Worm (Caenorhabditis elegans): ENCODE data around the gene vang-1.
A peak's percentile ranks its signal among the peaks of the same experiment; 100 is the strongest.

The vang-1 gene

DNA sequence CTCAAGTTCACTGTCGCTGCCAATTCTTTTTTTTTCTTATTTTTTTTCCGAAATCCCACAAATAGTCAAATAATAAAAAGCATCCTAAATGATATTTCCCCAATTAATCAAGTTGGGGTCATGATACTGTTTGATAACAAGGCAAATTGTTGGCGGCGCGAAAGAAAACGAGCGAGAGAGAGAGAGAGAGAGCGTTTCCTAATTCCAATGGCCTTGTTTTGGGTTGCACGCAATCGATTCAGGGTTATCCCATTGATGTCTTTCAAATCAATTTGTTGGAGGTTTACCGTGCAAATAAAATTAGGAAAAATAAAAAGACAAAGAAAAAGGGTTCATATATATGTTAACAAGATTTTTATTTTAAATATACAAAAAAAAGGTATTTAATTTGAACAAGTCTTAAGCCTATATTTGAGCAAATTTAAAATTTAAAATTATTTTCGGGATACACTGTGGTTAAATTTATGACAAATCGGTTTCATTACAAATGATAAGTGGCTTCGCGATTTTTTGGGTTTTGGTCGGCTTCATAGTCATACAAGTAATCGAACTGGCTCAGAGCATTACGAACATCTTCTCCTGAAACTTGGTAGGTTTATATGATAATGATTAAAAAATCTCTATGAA, 20.0 kb upstream of the vang-1 start:
- no peak for TF ChIP-seq nfya-1 (tag; optimal IDR thresholded peaks at IDR 0.05)
- no peak for TF ChIP-seq ama-1 (optimal IDR thresholded peaks at IDR 0.05)
- no peak for TF ChIP-seq pat-9 (tag; optimal IDR thresholded peaks at IDR 0.05)
- TF ChIP-seq ceh-14 (tag; optimal IDR thresholded peaks at IDR 0.05): no peak
- no peak for TF ChIP-seq ttx-3 (tag; optimal IDR thresholded peaks at IDR 0.05)
- no peak for TF ChIP-seq sox-4 (tag; optimal IDR thresholded peaks at IDR 0.05)
- no peak for TF ChIP-seq hlh-6 (tag; optimal IDR thresholded peaks at IDR 0.05)
- TF ChIP-seq pha-4 (tag; optimal IDR thresholded peaks at IDR 0.05): no peak
- TF ChIP-seq ceh-9 (tag; optimal IDR thresholded peaks at IDR 0.05): no peak
- TF ChIP-seq syd-9 (tag; optimal IDR thresholded peaks at IDR 0.05): no peak
- no peak for TF ChIP-seq pag-3 (tag; optimal IDR thresholded peaks at IDR 0.05; ENCODE audit: borderline replicate concordance)
- no peak for TF ChIP-seq ceh-24 (tag; optimal IDR thresholded peaks at IDR 0.05)
- TF ChIP-seq unc-86 (tag; optimal IDR thresholded peaks at IDR 0.05): no peak
- TF ChIP-seq unc-3 (GFP tag; conservative IDR thresholded peaks at IDR 0.05): no peak
- no peak for TF ChIP-seq unc-3 (tag; optimal IDR thresholded peaks at IDR 0.05)
- TF ChIP-seq fax-1 (tag; optimal IDR thresholded peaks at IDR 0.05): no peak
- no peak for TF ChIP-seq zip-5 (tag; optimal IDR thresholded peaks at IDR 0.05)

DNA sequence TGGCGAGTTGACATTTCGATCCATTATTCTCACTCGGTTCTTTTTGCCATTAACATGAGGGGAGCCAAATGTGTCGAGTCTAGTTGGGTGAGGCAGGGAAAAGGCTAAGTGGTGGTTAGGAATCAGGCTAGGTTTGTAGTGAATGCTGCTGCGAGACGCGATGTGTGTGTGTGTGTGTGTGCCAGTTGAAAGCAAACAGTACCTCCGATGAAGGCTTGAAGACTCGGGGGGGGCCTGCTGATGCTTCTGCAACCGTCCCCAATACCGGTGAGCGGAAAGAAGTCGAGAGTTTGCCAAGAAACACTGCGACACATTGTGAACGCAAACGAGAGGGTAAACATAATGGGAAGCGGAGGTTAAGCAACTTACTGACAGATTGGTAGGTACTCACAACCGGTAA, 14.6 kb upstream of the vang-1 start, which contains the start of gene F53B3.3:
F53B3.3 (minus strand) TSS at position 101 of the 400 bp plus-strand sequence.
- TF ChIP-seq ceh-19 (GFP tag; optimal IDR thresholded peaks at IDR 0.05) (no peak), ets-4 (tag; optimal IDR thresholded peaks at IDR 0.05) (peak; percentile 1), C08G9.2 (tag; optimal IDR thresholded peaks at IDR 0.05) (no peak), tbx-2 (tag; optimal IDR thresholded peaks at IDR 0.05) (no peak), pha-2 (tag; optimal IDR thresholded peaks at IDR 0.05) (no peak), dve-1 (tag; optimal IDR thresholded peaks at IDR 0.05) (peak; percentile 1), hlh-15 (tag; optimal IDR thresholded peaks at IDR 0.05) (no peak), unc-42 (tag; optimal IDR thresholded peaks at IDR 0.05) (no peak), ref-2 (tag; optimal IDR thresholded peaks at IDR 0.05) (peak; percentile 24), ceh-34 (tag; optimal IDR thresholded peaks at IDR 0.05) (peak; percentile 23), che-1 (tag; optimal IDR thresholded peaks at IDR 0.05) (no peak)

DNA sequence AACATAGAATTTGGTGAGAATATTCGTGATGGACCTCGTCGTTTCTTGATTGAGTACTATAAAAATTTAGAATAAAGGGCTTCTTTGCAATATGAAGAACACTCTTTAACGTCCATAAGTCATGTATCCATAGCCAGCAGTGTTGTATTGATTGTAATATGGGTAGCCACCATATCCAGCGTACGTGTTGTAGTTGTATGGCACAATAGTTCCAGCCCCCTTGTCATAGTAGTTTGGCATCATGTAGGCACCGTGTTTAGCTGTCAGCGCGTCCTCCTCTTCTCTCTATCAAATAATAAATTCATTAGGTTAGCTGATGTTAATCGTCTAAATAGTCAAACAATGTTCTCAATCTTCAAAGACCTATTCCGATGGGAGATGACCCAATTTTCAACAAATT, 12.4 kb upstream of the vang-1 start:
- no peak for TF ChIP-seq fax-1 (tag; optimal IDR thresholded peaks at IDR 0.05)

DNA sequence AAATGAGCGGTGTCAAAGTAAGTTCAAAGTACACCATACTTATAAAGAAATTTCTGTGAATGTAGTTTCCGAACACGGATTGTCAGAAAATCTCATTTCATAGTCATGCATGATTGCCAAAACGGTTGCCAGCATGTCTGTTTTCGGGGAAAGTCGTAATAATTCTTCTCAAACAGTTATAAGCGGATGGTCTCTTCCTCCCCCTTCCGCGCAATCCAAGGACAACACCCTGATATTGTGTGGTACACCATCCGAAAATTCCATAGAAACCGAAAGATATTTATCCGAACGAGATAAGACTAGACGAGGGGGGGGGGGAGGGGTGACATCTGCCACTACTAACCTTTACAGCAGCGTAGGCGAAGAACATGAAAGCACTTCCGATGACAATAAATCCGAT, 11.1 kb upstream of the vang-1 start:
- TF ChIP-seq lim-6 (tag; optimal IDR thresholded peaks at IDR 0.05) (no peak), K09A11.1 (tag; optimal IDR thresholded peaks at IDR 0.05; ENCODE audit: insufficient read depth) (no peak), hlh-30 (tag; optimal IDR thresholded peaks at IDR 0.05; ENCODE audit: insufficient read depth) (no peak), nhr-11 (tag; optimal IDR thresholded peaks at IDR 0.05) (no peak), ceh-18 (tag; optimal IDR thresholded peaks at IDR 0.05) (no peak), dve-1 (tag; optimal IDR thresholded peaks at IDR 0.05) (no peak), ahr-1 (tag; optimal IDR thresholded peaks at IDR 0.05) (no peak), hlh-15 (tag; optimal IDR thresholded peaks at IDR 0.05) (no peak), hlh-13 (GFP tag; optimal IDR thresholded peaks at IDR 0.05) (no peak), unc-55 (GFP tag; optimal IDR thresholded peaks at IDR 0.05) (no peak), tbx-7 (tag; optimal IDR thresholded peaks at IDR 0.05) (no peak), pha-2 (tag; optimal IDR thresholded peaks at IDR 0.05) (no peak), mec-3 (tag; optimal IDR thresholded peaks at IDR 0.05; ENCODE audit: borderline replicate concordance) (no peak), ceh-6 (GFP tag; optimal IDR thresholded peaks at IDR 0.05) (no peak), pqm-1 (tag; optimal IDR thresholded peaks at IDR 0.05) (no peak), ceh-2 (tag; optimal IDR thresholded peaks at IDR 0.05) (no peak), npax-4 (tag; optimal IDR thresholded peaks at IDR 0.05) (no peak), ref-2 (tag; optimal IDR thresholded peaks at IDR 0.05) (no peak)

All from whole organism, late embryonic.